Worm (Caenorhabditis elegans): Measurements from ENCODE around the gene clec-227.

- no peak for TF ChIP-seq ztf-4 (tag; optimal IDR thresholded peaks at IDR 0.05)
- no peak for TF ChIP-seq ceh-82 (tag; optimal IDR thresholded peaks at IDR 0.05)
- no peak for TF ChIP-seq ZK546.5 (tag; optimal IDR thresholded peaks at IDR 0.05)
- no peak for TF ChIP-seq unc-62 (GFP tag; optimal IDR thresholded peaks at IDR 0.05)
- TF ChIP-seq lin-13 (GFP tag; optimal IDR thresholded peaks at IDR 0.05), result no peak
- no peak for TF ChIP-seq unc-55 (GFP tag; optimal IDR thresholded peaks at IDR 0.05)
- TF ChIP-seq lin-11 (tag; optimal IDR thresholded peaks at IDR 0.05), result no peak
- peak in 1 of 2 experiments; percentile 4 for TF ChIP-seq mdl-1 (tag; optimal IDR thresholded peaks at IDR 0.05)
Measured at ce11 chrV:14505745-14506214, 33.5 kb downstream of the clec-227 start.

All from whole organism, L2 larva.